Worm (Caenorhabditis elegans): Measurements from ENCODE around the gene T06E4.21.

DNA sequence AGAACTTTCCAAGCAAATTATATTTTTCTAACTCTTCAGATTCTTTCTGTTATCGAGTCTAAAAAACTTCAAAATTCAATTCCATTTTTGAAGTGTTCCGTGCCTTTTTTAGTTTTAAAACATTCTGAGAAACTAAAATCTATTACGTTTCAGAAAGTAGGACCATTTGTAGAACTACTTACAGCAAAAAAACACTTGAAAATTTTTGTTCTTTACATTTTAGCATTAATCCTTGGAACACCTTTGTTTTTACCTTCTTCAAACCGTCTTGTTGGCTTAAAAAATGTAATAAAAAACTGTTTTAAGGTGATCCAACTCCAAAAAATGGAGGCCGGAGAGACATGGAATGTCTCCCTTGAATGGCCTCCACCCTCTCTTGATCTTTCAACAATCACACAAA lies 43.1 kb upstream of the T06E4.21 start, which contains the start of gene dop-2:
- TF ChIP-seq ztf-11 (tag; optimal IDR thresholded peaks at IDR 0.05) (no peak), ama-1 (optimal IDR thresholded peaks at IDR 0.05) (no peak), lin-13 (GFP tag; optimal IDR thresholded peaks at IDR 0.05) (no peak), lin-39 (tag; optimal IDR thresholded peaks at IDR 0.05) (no peak), F16B12.6 (tag; optimal IDR thresholded peaks at IDR 0.05) (no peak)
